Worm (Caenorhabditis elegans) whole organism, young adult: ENCODE data around the gene fbxa-72.
A peak's percentile ranks its signal among the peaks of the same experiment; 100 is the strongest.

Source experiments
- B0035.1 ChIP-seq: sonication (generic microtip); optimal IDR thresholded peaks from 2 replicates; lab custom pipeline; 2016; ENCODE audit warnings: missing genetic modification characterization, mild to moderate bottlenecking, missing compliant biosample characterization, missing genotype, missing genetic modification reagents
- B0336.3 ChIP-seq: fragments of 200-800 bp; sonication (Bioruptor generic); IDR thresholded peaks from 2 replicates; pipeline ENCODE4 v1.3.6; 2022; ENCODE audit warnings: missing genetic modification characterization, missing compliant biosample characterization
- C06A6.2 ChIP-seq: fragments of 200-800 bp; sonication (Bioruptor generic); conservative IDR thresholded peaks from 2 replicates; pipeline ENCODE4 v1.3.6; 2022; ENCODE audit warnings: missing genetic modification characterization, missing compliant biosample characterization
- F33H1.4 ChIP-seq: fragments of 200-800 bp; sonication (Bioruptor generic); IDR thresholded peaks from 2 replicates; pipeline ENCODE4 v1.3.6; 2022; ENCODE audit warnings: missing genetic modification reagents, missing genetic modification characterization, missing compliant biosample characterization
- Y53F4B.3 ChIP-seq: fragments of 200-800 bp; sonication (Bioruptor generic); IDR thresholded peaks from 2 replicates; pipeline ENCODE4 v1.3.6; 2022; ENCODE audit warnings: missing genetic modification reagents, missing genetic modification characterization, missing compliant biosample characterization
- athp-1 ChIP-seq: sonication (generic microtip); optimal IDR thresholded peaks from 2 replicates; lab custom pipeline; 2017; ENCODE audit warnings: mild to moderate bottlenecking, missing genetic modification characterization, missing compliant biosample characterization
- attf-5 ChIP-seq: fragments of 200-800 bp; sonication (Bioruptor generic); optimal IDR thresholded peaks from 2 replicates; lab custom pipeline; 2018; ENCODE audit warnings: mild to moderate bottlenecking, missing genetic modification characterization, missing compliant biosample characterization
- attf-6 ChIP-seq: fragments of 200-800 bp; sonication (Bioruptor generic); IDR thresholded peaks from 2 replicates; pipeline ENCODE4 v1.3.6; 2022; ENCODE audit warnings: missing genetic modification reagents, missing genetic modification characterization, missing compliant biosample characterization
- ceh-100 ChIP-seq: fragments of 200-800 bp; sonication (Bioruptor generic); IDR thresholded peaks from 2 replicates; pipeline ENCODE4 v1.3.6; 2022; ENCODE audit warnings: missing genetic modification reagents, missing genetic modification characterization, missing compliant biosample characterization
- ceh-27 ChIP-seq: fragments of 200-800 bp; sonication (Bioruptor generic); optimal IDR thresholded peaks from 2 replicates; lab custom pipeline; 2018; ENCODE audit warnings: mild to moderate bottlenecking, missing genetic modification characterization, moderate library complexity, missing compliant biosample characterization
- ceh-79 ChIP-seq: sonication (generic microtip); optimal IDR thresholded peaks from 2 replicates; lab custom pipeline; 2017; ENCODE audit warnings: mild to moderate bottlenecking, missing genetic modification characterization, missing compliant biosample characterization
- die-1 ChIP-seq: sonication (generic microtip); optimal IDR thresholded peaks from 2 replicates; lab custom pipeline; 2016; ENCODE audit warnings: missing genotype, mild to moderate bottlenecking, missing genetic modification characterization, missing compliant biosample characterization
- ets-4 ChIP-seq: fragments of 200-800 bp; sonication (Bioruptor generic); optimal IDR thresholded peaks from 2 replicates; lab custom pipeline; 2018; ENCODE audit warnings: mild to moderate bottlenecking, missing genetic modification characterization, missing compliant biosample characterization
- fkh-3 ChIP-seq: sonication (generic microtip); optimal IDR thresholded peaks from 2 replicates; lab custom pipeline; 2016; ENCODE audit warnings: mild to moderate bottlenecking, missing genetic modification characterization, missing compliant biosample characterization
- hlh-26 ChIP-seq: fragments of 200-800 bp; sonication (Bioruptor generic); conservative IDR thresholded peaks from 2 replicates; pipeline ENCODE4 v1.3.6; 2022; ENCODE audit warnings: missing genetic modification reagents, missing genetic modification characterization, missing compliant biosample characterization
- hmg-1.2 ChIP-seq: fragments of 200-800 bp; sonication (Bioruptor generic); IDR thresholded peaks from 2 replicates; pipeline ENCODE4 v1.3.6; 2022; ENCODE audit warnings: missing genetic modification reagents, missing genetic modification characterization, missing compliant biosample characterization
- let-607 ChIP-seq, 2 experiments: fragments of 200-800 bp in 1 of 2; sonication (Bioruptor generic) in 1 of 2; sonication (generic microtip) in 1 of 2; optimal IDR thresholded peaks; 2 replicates each; lab custom pipeline; 2016 to 2018; ENCODE audit warnings: mild to moderate bottlenecking in 2 of 2, missing compliant biosample characterization in 2 of 2, missing genetic modification characterization in 2 of 2, moderate library complexity in 2 of 2, missing genotype in 1 of 2
- lin-26 ChIP-seq: fragments of 200-800 bp; sonication (Bioruptor generic); IDR thresholded peaks from 2 replicates; pipeline ENCODE4 v1.3.6; 2022; ENCODE audit warnings: missing genetic modification reagents, missing genetic modification characterization, missing compliant biosample characterization
- lin-54 ChIP-seq: fragments of 200-800 bp; sonication (Bioruptor generic); optimal IDR thresholded peaks from 2 replicates; lab custom pipeline; 2018; ENCODE audit warnings: mild to moderate bottlenecking, missing genetic modification characterization, missing compliant biosample characterization
- lsl-1 ChIP-seq: fragments of 200-800 bp; sonication (Bioruptor generic); optimal IDR thresholded peaks from 2 replicates; lab custom pipeline; 2018; ENCODE audit warnings: mild to moderate bottlenecking, missing genetic modification characterization, moderate library complexity, missing compliant biosample characterization
- madf-6 ChIP-seq: fragments of 200-800 bp; sonication (Bioruptor generic); IDR thresholded peaks from 2 replicates; pipeline ENCODE4 v1.3.6; 2022; ENCODE audit warnings: missing genetic modification reagents, missing genetic modification characterization, missing compliant biosample characterization
- mxl-1 ChIP-seq: sonication (generic microtip); optimal IDR thresholded peaks from 2 replicates; lab custom pipeline; 2016; ENCODE audit warnings: missing genetic modification characterization, missing compliant biosample characterization
- nfyb-1 ChIP-seq: fragments of 200-800 bp; sonication (Bioruptor generic); IDR thresholded peaks from 2 replicates; pipeline ENCODE4 v1.3.6; 2022; ENCODE audit warnings: missing genetic modification reagents, missing genetic modification characterization, missing compliant biosample characterization
- nhr-120 ChIP-seq: fragments of 200-800 bp; sonication (Bioruptor generic); IDR thresholded peaks from 2 replicates; pipeline ENCODE4 v1.3.6; 2022; ENCODE audit warnings: missing genetic modification characterization, missing compliant biosample characterization
- nhr-179 ChIP-seq: sonication (generic microtip); optimal IDR thresholded peaks from 2 replicates; lab custom pipeline; 2016; ENCODE audit warnings: mild to moderate bottlenecking, missing genetic modification characterization, missing compliant biosample characterization
- nhr-80 ChIP-seq: sonication (generic microtip); optimal IDR thresholded peaks from 2 replicates; lab custom pipeline; 2016; ENCODE audit warnings: missing genetic modification characterization, missing compliant biosample characterization
- rcor-1 ChIP-seq: fragments of 200-800 bp; sonication (Bioruptor generic); IDR thresholded peaks from 2 replicates; pipeline ENCODE4 v1.3.6; 2022; ENCODE audit warnings: missing genetic modification reagents, missing genetic modification characterization, missing compliant biosample characterization
- rec-8 ChIP-seq, 2 experiments: sonication (generic microtip); optimal IDR thresholded peaks; 2 replicates each; lab custom pipeline; 2016; ENCODE audit warnings: mild to moderate bottlenecking in 2 of 2, missing genetic modification characterization in 2 of 2, missing genetic modification reagents in 2 of 2, missing genotype in 2 of 2, missing biosample characterization in 1 of 2, missing compliant biosample characterization in 1 of 2, moderate library complexity in 1 of 2
- snpc-1.3 ChIP-seq: sonication (generic microtip); optimal IDR thresholded peaks from 2 replicates; lab custom pipeline; 2017; ENCODE audit warnings: missing genetic modification characterization, mild to moderate bottlenecking, missing compliant biosample characterization, antibody characterized with exemption, moderate library complexity, missing genotype, missing genetic modification reagents; ENCODE audit not compliant: insufficient read depth
- tbp1 ChIP-seq: fragments of 200-800 bp; sonication (Bioruptor generic); optimal IDR thresholded peaks from 2 replicates; lab custom pipeline; 2018; ENCODE audit warnings: mild to moderate bottlenecking, missing genetic modification characterization, missing compliant biosample characterization
- unc-130 ChIP-seq: sonication (generic microtip); optimal IDR thresholded peaks from 2 replicates; lab custom pipeline; 2016; ENCODE audit warnings: missing genetic modification reagents, missing genetic modification characterization, missing compliant biosample characterization
- unc-62 ChIP-seq: fragments of 150-350 bp; optimal IDR thresholded peaks from 2 replicates; lab custom pipeline; 2014; ENCODE audit warnings: missing biosample characterization, missing genetic modification reagents, missing genetic modification characterization
- ztf-3 ChIP-seq: fragments of 200-800 bp; sonication (Bioruptor generic); optimal IDR thresholded peaks from 2 replicates; lab custom pipeline; 2018; ENCODE audit warnings: mild to moderate bottlenecking, missing genetic modification characterization, missing compliant biosample characterization

fbxa-72 gene

DNA sequence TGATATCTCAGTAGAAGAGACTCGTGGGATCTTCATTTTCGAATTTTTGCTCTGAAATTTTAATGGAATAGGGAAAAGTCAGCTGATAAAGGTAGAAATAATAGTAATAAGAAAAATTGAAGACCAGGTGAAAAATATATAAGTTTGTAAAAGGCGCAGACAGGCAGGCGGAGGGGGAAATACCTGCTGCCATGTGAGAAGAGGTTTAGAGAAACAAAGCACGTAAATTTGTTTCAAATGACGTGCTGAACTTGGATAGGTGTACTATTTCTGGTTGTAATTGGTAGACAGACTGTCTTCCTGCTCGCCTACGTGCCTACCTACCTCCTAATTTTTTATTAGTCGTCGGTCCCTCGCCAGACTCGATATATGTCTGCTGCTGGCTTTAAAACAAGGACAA, 9.1 kb downstream of the fbxa-72 start, which contains the start of gene nhr-180:
TSS of gene nhr-180 (minus strand) at position 52 of the 400 bp plus-strand sequence.
- TF ChIP-seq hmg-1.2 (GFP tag; lab: Robert Waterston, UW), result peak; percentile 47; the same call in 1 of the 2 replicates
- no peak for TF ChIP-seq let-607 (tag; optimal IDR thresholded peaks at IDR 0.05; lab: Kevin White, UChicago)
- TF ChIP-seq nhr-80 (tag; lab: Kevin White, UChicago), result peak; percentile 58
- no peak for TF ChIP-seq ztf-3 (GFP tag; lab: Kevin White, UChicago)
- no peak for TF ChIP-seq fkh-3 (tag; lab: Kevin White, UChicago)
- peak; percentile 23 for TF ChIP-seq attf-5

DNA sequence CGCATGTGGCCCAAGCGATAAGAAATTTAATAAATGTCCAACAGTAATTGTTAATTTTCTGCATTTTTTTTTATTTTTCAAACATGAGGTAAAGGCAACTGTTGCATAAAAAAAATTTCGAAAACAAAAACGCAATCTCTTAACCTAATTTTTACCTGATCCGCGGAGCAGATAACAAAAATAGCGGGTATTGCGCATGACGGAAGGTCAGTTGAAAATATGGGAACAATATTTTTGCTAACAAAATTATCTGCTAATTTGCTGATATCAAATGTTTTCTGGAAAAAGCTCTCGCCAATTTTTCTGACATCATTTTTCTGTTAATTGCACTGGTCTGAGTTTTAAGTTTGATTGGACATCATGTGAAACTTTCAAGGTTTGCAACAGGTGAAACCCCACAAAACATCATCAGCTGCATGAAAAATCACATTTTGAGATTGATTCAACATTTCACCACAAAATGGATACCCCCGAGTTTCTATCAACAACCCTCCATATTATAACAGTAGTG, 12.2 kb downstream of the fbxa-72 start, which contains the start of the genes F31F4.11 and srh-266:
TSS of gene F31F4.11 (minus strand) at position 101 of the 511 bp plus-strand sequence.
TSS of gene srh-266 (plus strand) at position 461 of the 511 bp plus-strand sequence.
- TF ChIP-seq madf-6 (GFP tag; lab: Robert Waterston, UW) (no peak), ets-4 (GFP tag; lab: Kevin White, UChicago) (no peak), athp-1 (tag; lab: Kevin White, UChicago) (no peak), mxl-1 (tag; lab: Kevin White, UChicago) (no peak), lsl-1 (GFP tag; lab: Kevin White, UChicago) (no peak), lin-26 (GFP tag; lab: Robert Waterston, UW) (no peak), tbp1 (GFP tag; lab: Kevin White, UChicago) (no peak), snpc-1.3 (tag; lab: Kevin White, UChicago) (no peak), attf-6 (GFP tag; lab: Robert Waterston, UW) (no peak), ceh-27 (GFP tag; lab: Kevin White, UChicago) (no peak), lin-54 (no peak), ceh-100 (GFP tag; lab: Robert Waterston, UW) (no peak), rec-8 (tag; optimal IDR thresholded peaks at IDR 0.05; lab: Kevin White, UChicago) (no peak), unc-62 (GFP tag; lab: Kevin White, UChicago) (no peak), hlh-26 (GFP tag; lab: Robert Waterston, UW) (no peak), B0035.1 (tag; lab: Kevin White, UChicago) (no peak), ceh-79 (tag; lab: Kevin White, UChicago) (no peak), hmg-1.2 (GFP tag; lab: Robert Waterston, UW) (no peak), F33H1.4 (no peak)

DNA sequence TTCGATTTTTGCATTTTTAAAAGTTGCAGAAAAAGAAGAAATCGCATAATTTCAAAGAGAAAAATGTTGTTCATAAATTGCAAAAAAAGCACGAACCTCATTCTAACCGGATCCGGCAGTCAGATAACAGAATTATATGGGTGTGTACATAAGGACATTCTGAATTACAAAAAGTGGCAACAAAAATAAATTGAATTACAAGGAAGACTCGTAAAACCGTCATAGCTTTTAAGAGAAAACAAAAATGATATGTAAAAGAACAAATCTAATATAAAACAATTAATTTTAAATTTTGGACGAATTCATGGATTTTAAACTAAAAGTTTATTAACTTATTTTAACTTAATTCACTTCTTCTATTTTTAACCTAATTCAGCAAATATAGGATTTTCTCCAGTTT, 16.3 kb downstream of the fbxa-72 start, which contains the start of gene F31F4.17:
TSS of gene F31F4.17 (minus strand) at position 101 of the 400 bp plus-strand sequence.
- TF ChIP-seq die-1 (tag; lab: Kevin White, UChicago), result no peak
- TF ChIP-seq ets-4 (GFP tag; lab: Kevin White, UChicago), result no peak
- TF ChIP-seq nhr-179 (tag; lab: Kevin White, UChicago), result no peak
- no peak for TF ChIP-seq rcor-1 (GFP tag; lab: Robert Waterston, UW)
- TF ChIP-seq C06A6.2, result no peak
- TF ChIP-seq snpc-1.3 (tag; lab: Kevin White, UChicago), result no peak
- no peak for TF ChIP-seq B0336.3 (GFP tag; lab: Robert Waterston, UW)
- TF ChIP-seq Y53F4B.3 (GFP tag; lab: Robert Waterston, UW), result no peak
- no peak for TF ChIP-seq nhr-120 (GFP tag; lab: Robert Waterston, UW)
- no peak for TF ChIP-seq unc-130 (GFP tag; lab: Kevin White, UChicago)
- no peak for TF ChIP-seq nhr-80 (tag; lab: Kevin White, UChicago)
- no peak for TF ChIP-seq nfyb-1
- TF ChIP-seq unc-62 (GFP tag; lab: Kevin White, UChicago), result no peak
